Worm (Caenorhabditis elegans): ENCODE results near the gene aos-1.

DNA sequence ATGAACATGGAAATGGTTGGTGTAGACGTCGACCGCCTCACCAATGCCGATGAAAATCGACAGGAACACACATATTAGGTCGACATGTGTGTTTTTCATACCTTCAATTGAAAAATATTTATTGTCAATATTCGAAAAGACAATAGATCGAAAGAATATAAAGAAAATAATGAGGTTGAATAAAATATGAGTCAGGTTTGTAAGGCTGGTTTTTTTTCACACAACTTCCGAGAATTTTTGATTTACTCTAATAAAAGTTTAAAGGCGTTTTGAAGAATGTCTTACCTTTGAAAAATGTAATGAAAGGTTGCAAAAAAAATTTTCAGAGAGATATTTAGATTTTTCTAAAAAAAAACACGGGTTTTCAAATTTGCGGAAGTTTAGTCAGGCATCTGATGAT lies 43.6 kb upstream of the aos-1 start, which contains the start of gene egl-3:
- TF ChIP-seq mdl-1 (tag; optimal IDR thresholded peaks at IDR 0.05) (no peak), mef-2 (tag; optimal IDR thresholded peaks at IDR 0.05) (no peak), lir-3 (tag; optimal IDR thresholded peaks at IDR 0.05; ENCODE audit: poor library complexity) (no peak), lin-13 (GFP tag; optimal IDR thresholded peaks at IDR 0.05) (no peak), fkh-8 (tag; optimal IDR thresholded peaks at IDR 0.05) (no peak), nhr-77 (tag; optimal IDR thresholded peaks at IDR 0.05) (no peak), fos-1 (tag; optimal IDR thresholded peaks at IDR 0.05) (no peak), jun-1 (tag; optimal IDR thresholded peaks at IDR 0.05) (no peak), ceh-88 (GFP tag; IDR thresholded peaks at IDR 0.05) (no peak), pqm-1 (tag; optimal IDR thresholded peaks at IDR 0.05) (no peak), unc-130 (tag; optimal IDR thresholded peaks at IDR 0.05) (no peak), ama-1 (optimal IDR thresholded peaks at IDR 0.05) (no peak)

All from whole organism, L1 larva.